Worm (Caenorhabditis elegans): Measurements from ENCODE around the gene pssy-2.

DNA sequence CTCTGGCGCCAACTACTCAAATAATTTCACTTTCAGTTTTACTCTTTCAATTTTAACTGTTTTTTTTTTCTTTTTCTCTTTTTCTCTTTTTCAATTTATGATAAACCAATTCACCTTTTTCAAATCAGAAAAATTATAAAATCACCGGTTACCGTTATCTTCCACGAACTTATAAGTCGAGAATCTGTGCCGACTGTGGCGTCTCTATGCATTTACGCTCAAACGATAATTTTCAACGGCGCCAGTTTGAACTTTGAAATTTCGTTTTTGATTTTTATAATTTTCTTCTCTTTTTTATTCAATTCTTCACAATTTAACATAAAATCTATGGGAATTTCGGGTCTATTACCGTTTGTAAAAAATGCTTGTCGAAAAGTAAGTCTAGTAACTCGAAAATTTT lies 48.2 kb upstream of the pssy-2 start, which contains the start of gene exo-1:
- TF ChIP-seq rbr-2 (tag; optimal IDR thresholded peaks at IDR 0.05) (no peak), nhr-10 (tag; optimal IDR thresholded peaks at IDR 0.05) (no peak), dve-1 (tag; optimal IDR thresholded peaks at IDR 0.05; ENCODE audit: insufficient read depth) (no peak)
